Worm (Caenorhabditis elegans): ENCODE results near the gene ZC449.5.

The ZC449.5 gene

DNA sequence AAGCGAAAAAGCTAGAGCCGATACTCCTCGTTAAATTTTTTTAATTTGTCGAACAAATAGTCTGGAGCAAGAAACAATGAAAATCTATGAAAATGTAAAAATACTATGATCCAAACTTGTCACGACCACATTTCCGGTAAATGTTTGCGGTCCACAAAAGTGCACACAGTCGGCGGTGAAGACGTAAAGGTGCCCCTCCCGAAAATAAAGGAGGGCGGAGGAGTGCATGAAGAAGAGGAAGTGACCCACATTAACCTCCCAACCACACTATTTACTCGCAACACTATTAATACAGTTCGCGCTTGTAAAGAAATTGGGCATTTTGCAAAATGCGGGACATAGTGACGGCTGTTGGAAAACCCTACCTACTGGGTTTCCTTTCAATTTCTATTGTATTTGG lies 2.5 kb upstream of the ZC449.5 start:
- no peak for TF ChIP-seq dpl-1 (GFP tag; optimal IDR thresholded peaks at IDR 0.05)
- TF ChIP-seq daf-8 (GFP tag; IDR thresholded peaks at IDR 0.05), result no peak
- TF ChIP-seq unc-62 (GFP tag; optimal IDR thresholded peaks at IDR 0.05 in 1 of 2), result peak in 1 of 2 experiments; percentile 92
- TF ChIP-seq unc-62 (tag; optimal IDR thresholded peaks at IDR 0.05), result no peak

ce11 chrX:5038812-5039211 lies 1.2 kb upstream of the ZC449.5 start:
- TF ChIP-seq vab-7 (GFP tag; IDR thresholded peaks at IDR 0.05) (no peak), hlh-11 (tag; optimal IDR thresholded peaks at IDR 0.05) (no peak), lin-39 (tag; optimal IDR thresholded peaks at IDR 0.05) (no peak), set-16 (GFP tag; IDR thresholded peaks at IDR 0.05) (no peak), daf-8 (GFP tag; IDR thresholded peaks at IDR 0.05) (no peak), dve-1 (tag; optimal IDR thresholded peaks at IDR 0.05; ENCODE audit: insufficient read depth) (no peak)

DNA sequence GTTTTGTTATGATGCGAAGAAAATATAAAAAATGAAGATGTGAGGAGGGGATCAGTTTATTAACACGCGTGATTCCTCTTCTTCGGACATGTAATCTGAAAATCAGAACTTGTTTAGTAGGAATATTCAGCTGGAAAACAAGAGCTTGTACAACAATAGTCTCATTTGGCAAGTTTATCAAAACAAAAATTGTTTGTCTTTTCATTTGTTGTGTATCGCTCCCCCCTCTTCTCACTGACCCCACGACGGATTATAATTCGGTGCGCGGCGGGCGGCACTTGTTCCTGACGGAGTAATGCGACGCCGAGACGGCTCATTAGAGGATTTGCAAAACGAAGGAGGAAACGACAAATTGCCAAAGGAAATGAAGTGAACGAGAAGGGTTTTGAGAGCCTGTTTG lies 3.7 kb downstream of the ZC449.5 start, which contains the start of gene ZC449.4:
ZC449.4 (minus strand) TSS at position 101 of the 400 bp plus-strand sequence.
- TF ChIP-seq nhr-11 (tag; optimal IDR thresholded peaks at IDR 0.05) (no peak), unc-62 (GFP tag; optimal IDR thresholded peaks at IDR 0.05 in 1 of 2) (peak in 1 of 2 experiments; percentile 26), unc-62 (tag; optimal IDR thresholded peaks at IDR 0.05) (no peak), aha-1 (tag) (peak; percentile 43)

- peak; percentile 79 for TF ChIP-seq fkh-10 (GFP tag; optimal IDR thresholded peaks at IDR 0.05)
- peak; percentile 74 for TF ChIP-seq ces-1 (GFP tag; optimal IDR thresholded peaks at IDR 0.05)
- TF ChIP-seq dmd-6 (GFP tag; IDR thresholded peaks at IDR 0.05), result no peak
- TF ChIP-seq lsy-2 (tag; optimal IDR thresholded peaks at IDR 0.05), result peak in 1 of 2 experiments; percentile 24
- TF ChIP-seq F10B5.3 (tag; optimal IDR thresholded peaks at IDR 0.05), result no peak
- TF ChIP-seq lin-13 (GFP tag; optimal IDR thresholded peaks at IDR 0.05), result no peak
- no peak for TF ChIP-seq nhr-77 (tag; optimal IDR thresholded peaks at IDR 0.05)
- TF ChIP-seq ctbp-1 (GFP tag; IDR thresholded peaks at IDR 0.05), result peak; percentile 47; the same call in 1 of the 2 replicates
- TF ChIP-seq hmg-1.1 (GFP tag; IDR thresholded peaks at IDR 0.05), result no peak
- TF ChIP-seq zag-1 (tag; optimal IDR thresholded peaks at IDR 0.05), result no peak
- peak; percentile 48 for TF ChIP-seq aha-1 (tag)
- no peak for TF ChIP-seq nhr-11 (tag; optimal IDR thresholded peaks at IDR 0.05)
Observed at ce11 chrX:5031742-5032141, 5.8 kb downstream of the ZC449.5 start.

DNA sequence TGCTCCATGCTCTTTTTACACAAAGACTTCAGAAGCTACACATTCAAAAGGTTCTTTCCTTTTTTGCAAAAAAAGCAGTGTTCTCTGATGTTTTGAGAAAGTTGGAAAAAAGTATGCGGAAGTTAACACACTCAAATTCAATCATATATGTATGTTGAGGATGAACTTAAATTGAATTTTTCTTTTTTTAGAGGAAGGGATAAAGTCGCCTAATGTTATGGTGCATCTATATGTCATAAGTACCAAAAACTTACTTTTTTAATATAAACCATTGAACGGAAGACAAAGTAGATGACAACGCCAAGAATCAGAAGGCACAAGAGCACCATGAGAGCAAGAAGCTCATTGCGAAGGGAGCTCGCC lies 9.0 kb downstream of the ZC449.5 start:
- TF ChIP-seq rbr-2 (tag; optimal IDR thresholded peaks at IDR 0.05) (no peak), ces-1 (GFP tag; optimal IDR thresholded peaks at IDR 0.05) (peak; percentile 66), unc-130 (GFP tag; optimal IDR thresholded peaks at IDR 0.05) (no peak), hif-1 (tag; optimal IDR thresholded peaks at IDR 0.05) (no peak), ceh-20 (GFP tag; IDR thresholded peaks at IDR 0.05) (0 out of 2 replicates have a peak, but pooled peaks have one; percentile 3)

ce11 chrX:5027923-5028592 lies 9.5 kb downstream of the ZC449.5 start:
- TF ChIP-seq lsy-2 (tag; optimal IDR thresholded peaks at IDR 0.05), result no peak
- TF ChIP-seq unc-62 (GFP tag; optimal IDR thresholded peaks at IDR 0.05 in 1 of 2), result peak in 1 of 2 experiments; percentile 97
- no peak for TF ChIP-seq unc-62 (tag; optimal IDR thresholded peaks at IDR 0.05)
- no peak for TF ChIP-seq nhr-10 (tag; optimal IDR thresholded peaks at IDR 0.05)
- TF ChIP-seq rbr-2 (tag; optimal IDR thresholded peaks at IDR 0.05), result no peak
- peak in 1 of 2 experiments; percentile 1 for TF ChIP-seq daf-16 (GFP tag; optimal IDR thresholded peaks at IDR 0.05)
- no peak for TF ChIP-seq daf-16 (tag; optimal IDR thresholded peaks at IDR 0.05)
- TF ChIP-seq ces-1 (GFP tag; optimal IDR thresholded peaks at IDR 0.05), result peak; percentile 78
- TF ChIP-seq tra-1 (GFP tag; IDR thresholded peaks at IDR 0.05), result no peak
- peak; percentile 2 for TF ChIP-seq hlh-11 (tag; optimal IDR thresholded peaks at IDR 0.05)
- no peak for TF ChIP-seq dmd-8 (GFP tag; IDR thresholded peaks at IDR 0.05)
- no peak for TF ChIP-seq madf-5 (GFP tag; IDR thresholded peaks at IDR 0.05)
- no peak for TF ChIP-seq Y5F2A.4 (GFP tag; optimal IDR thresholded peaks at IDR 0.05)
- peak; percentile 41; the same call in 1 of the 2 replicates for TF ChIP-seq ceh-20 (GFP tag; IDR thresholded peaks at IDR 0.05)
- no peak for TF ChIP-seq F26F4.8 (GFP tag; conservative IDR thresholded peaks at IDR 0.05)
- TF ChIP-seq zag-1 (tag; optimal IDR thresholded peaks at IDR 0.05), result no peak
- TF ChIP-seq pha-4 (GFP tag; IDR thresholded peaks at IDR 0.05), result no peak
- no peak for TF ChIP-seq pha-4 (tag; optimal IDR thresholded peaks at IDR 0.05)

Measured in whole organism, L4 larva.